Fruit fly (Drosophila melanogaster) whole organism, embryonic: ENCODE data around the gene CG10019.
A peak's percentile ranks its signal among the peaks of the same experiment; 100 is the strongest.

ENCODE experiments used
- Adf1 ChIP-seq: fragments of 200-800 bp; sonication (Bioruptor generic); IDR thresholded peaks from 2 replicates; pipeline ENCODE4 v1.3.6; 2022; ENCODE audit warnings: missing biosample characterization, missing genetic modification characterization
- CG1024 ChIP-seq: fragments of 200-800 bp; sonication (Bioruptor generic); IDR thresholded peaks from 2 replicates; pipeline ENCODE4 v1.3.6; 2022; ENCODE audit warnings: missing biosample characterization, missing genetic modification characterization
- CG11695 ChIP-seq: fragments of 200-800 bp; sonication (Bioruptor generic); IDR thresholded peaks from 3 replicates; pipeline ENCODE4 v1.3.6; 2022; ENCODE audit warnings: missing biosample characterization, missing genetic modification characterization
- CG1233 ChIP-seq: fragments of 200-800 bp; sonication (Bioruptor generic); optimal IDR thresholded peaks from 4 replicates; lab custom pipeline; 2018; ENCODE audit warnings: missing biosample characterization, mild to moderate bottlenecking, missing genetic modification characterization
- CG12391 ChIP-seq: fragments of 200-800 bp; sonication (Bioruptor generic); optimal IDR thresholded peaks from 3 replicates; lab custom pipeline; 2018; ENCODE audit warnings: missing biosample characterization, mild to moderate bottlenecking, missing genetic modification characterization, moderate library complexity
- CG12942 ChIP-seq: fragments of 200-800 bp; sonication (Bioruptor generic); optimal IDR thresholded peaks from 3 replicates; lab custom pipeline; 2016; ENCODE audit warnings: missing biosample characterization, missing genetic modification characterization
- CG14667 ChIP-seq: fragments of 200-800 bp; sonication (Bioruptor generic); IDR thresholded peaks from 2 replicates; pipeline ENCODE4 v1.3.6; 2022; ENCODE audit warnings: missing biosample characterization, missing genetic modification characterization
- CG15514 ChIP-seq: fragments of 200-800 bp; sonication (Bioruptor generic); optimal IDR thresholded peaks from 3 replicates; lab custom pipeline; 2017; ENCODE audit warnings: missing biosample characterization, missing genetic modification characterization, mild to moderate bottlenecking, moderate library complexity, missing genetic modification reagents
- CG15696 ChIP-seq: fragments of 200-800 bp; sonication (Bioruptor generic); optimal IDR thresholded peaks from 2 replicates; lab custom pipeline; 2019; ENCODE audit warnings: missing biosample characterization, mild to moderate bottlenecking, missing genetic modification characterization, moderate library complexity
- CG2129 ChIP-seq: fragments of 200-800 bp; sonication (Bioruptor generic); IDR thresholded peaks from 2 replicates; pipeline ENCODE4 v1.3.6; 2022; ENCODE audit warnings: missing biosample characterization, missing genetic modification characterization; ENCODE audit not compliant: partially characterized antibody
- CG2712 ChIP-seq: fragments of 200-800 bp; optimal IDR thresholded peaks from 3 replicates; lab custom pipeline; 2019; ENCODE audit warnings: missing biosample characterization, mild to moderate bottlenecking, missing genetic modification characterization, moderate library complexity
- CG3163 ChIP-seq: fragments of 200-800 bp; sonication (Bioruptor generic); optimal IDR thresholded peaks from 3 replicates; lab custom pipeline; 2016; ENCODE audit warnings: missing biosample characterization, missing genetic modification characterization
- CG34422 ChIP-seq: fragments of 200-800 bp; sonication (Bioruptor generic); IDR thresholded peaks from 3 replicates; pipeline ENCODE4 v1.3.6; 2022; ENCODE audit warnings: missing biosample characterization, missing genetic modification characterization
- CG3838 ChIP-seq: fragments of 200-800 bp; sonication (Bioruptor generic); optimal IDR thresholded peaks from 3 replicates; lab custom pipeline; 2016; ENCODE audit warnings: missing biosample characterization, missing genetic modification characterization
- CG3847 ChIP-seq: fragments of 200-800 bp; sonication (Bioruptor generic); IDR thresholded peaks from 2 replicates; pipeline ENCODE4 v1.3.6; 2022; ENCODE audit warnings: missing biosample characterization, missing genetic modification characterization
- CG3995 ChIP-seq: fragments of 200-800 bp; sonication (Bioruptor generic); optimal IDR thresholded peaks from 3 replicates; lab custom pipeline; 2016; ENCODE audit warnings: missing biosample characterization, missing genetic modification characterization
- CG4404 ChIP-seq: fragments of 200-800 bp; sonication (Bioruptor generic); IDR thresholded peaks from 2 replicates; pipeline ENCODE4 v1.3.6; 2022; ENCODE audit warnings: missing biosample characterization, missing genetic modification characterization
- CG7745 ChIP-seq: fragments of 200-800 bp; sonication (Bioruptor generic); optimal IDR thresholded peaks from 2 replicates; lab custom pipeline; 2018; ENCODE audit warnings: missing biosample characterization, mild to moderate bottlenecking, missing genetic modification characterization, moderate library complexity
- CG9437 ChIP-seq: fragments of 200-800 bp; sonication (Bioruptor generic); optimal IDR thresholded peaks from 2 replicates; lab custom pipeline; 2018; ENCODE audit warnings: missing biosample characterization, mild to moderate bottlenecking, missing genetic modification characterization
- CoRest ChIP-seq: fragments of 200-800 bp; sonication (Bioruptor generic); optimal IDR thresholded peaks from 3 replicates; lab custom pipeline; 2018; ENCODE audit warnings: missing biosample characterization, mild to moderate bottlenecking, missing genetic modification characterization, moderate library complexity
- Dbx ChIP-seq: fragments of 200-800 bp; sonication (Bioruptor generic); IDR thresholded peaks from 3 replicates; pipeline ENCODE4 v1.3.6; 2022; ENCODE audit warnings: missing biosample characterization, missing genetic modification characterization
- Deaf1 ChIP-seq: fragments of 200-800 bp; optimal IDR thresholded peaks from 3 replicates; lab custom pipeline; 2019; ENCODE audit warnings: missing biosample characterization, mild to moderate bottlenecking, missing genetic modification characterization, moderate library complexity
- Dek ChIP-seq: fragments of 200-800 bp; sonication (Bioruptor generic); optimal IDR thresholded peaks from 3 replicates; lab custom pipeline; 2019; ENCODE audit warnings: missing biosample characterization, mild to moderate bottlenecking, missing genetic modification characterization, moderate library complexity
- Dfd ChIP-seq, 2 experiments: fragments of >200 bp; optimal IDR thresholded peaks; 2 replicates each; lab custom pipeline; 2017; ENCODE audit warnings: missing biosample characterization in 2 of 2, missing genetic modification characterization in 2 of 2
- Dref ChIP-seq: fragments of 200-800 bp; sonication (Bioruptor generic); IDR thresholded peaks from 2 replicates; pipeline ENCODE4 v1.3.6; 2022; ENCODE audit warnings: missing biosample characterization, missing genetic modification characterization
- ERR ChIP-seq: fragments of 200-800 bp; sonication (Bioruptor generic); optimal IDR thresholded peaks from 2 replicates; lab custom pipeline; 2016; ENCODE audit warnings: missing biosample characterization, missing genetic modification characterization
- Ets97D ChIP-seq: fragments of 200-800 bp; sonication (Bioruptor generic); optimal IDR thresholded peaks from 3 replicates; lab custom pipeline; 2016; ENCODE audit warnings: missing biosample characterization, missing genetic modification characterization
- HLH54F ChIP-seq: fragments of 200-800 bp; sonication (Bioruptor generic); optimal IDR thresholded peaks from 3 replicates; lab custom pipeline; 2016; ENCODE audit warnings: missing biosample characterization, missing genetic modification characterization
- Jarid2 ChIP-seq: fragments of 200-800 bp; sonication (Bioruptor generic); optimal IDR thresholded peaks from 3 replicates; lab custom pipeline; 2017; ENCODE audit warnings: mild to moderate bottlenecking, missing biosample characterization, missing genetic modification reagents, missing genetic modification characterization
- Mad ChIP-seq: fragments of 200-800 bp; sonication (Bioruptor generic); optimal IDR thresholded peaks from 2 replicates; lab custom pipeline; 2016; ENCODE audit warnings: missing biosample characterization, missing genetic modification characterization
- NK7.1 ChIP-seq: fragments of 200-800 bp; sonication (Bioruptor generic); optimal IDR thresholded peaks from 3 replicates; lab custom pipeline; 2016; ENCODE audit warnings: missing biosample characterization, missing genetic modification characterization
- PHDP ChIP-seq: fragments of 200-800 bp; sonication (Bioruptor generic); optimal IDR thresholded peaks from 3 replicates; lab custom pipeline; 2018; ENCODE audit warnings: missing biosample characterization, mild to moderate bottlenecking, missing genetic modification characterization, moderate library complexity
- Poxn ChIP-seq: fragments of 200-800 bp; sonication (Bioruptor generic); IDR thresholded peaks from 2 replicates; pipeline ENCODE4 v1.3.6; 2022; ENCODE audit warnings: missing biosample characterization, missing genetic modification characterization
- Rx ChIP-seq: fragments of 200-800 bp; sonication (Bioruptor generic); IDR thresholded peaks from 2 replicates; pipeline ENCODE4 v1.3.6; 2022; ENCODE audit warnings: missing biosample characterization, missing genetic modification characterization
- Scr ChIP-seq: fragments of 200-800 bp; sonication (Bioruptor generic); IDR thresholded peaks from 2 replicates; pipeline ENCODE4 v1.3.6; 2022; ENCODE audit warnings: missing biosample characterization, missing genetic modification characterization; ENCODE audit not compliant: partially characterized antibody
- Sox102F ChIP-seq: fragments of 200-800 bp; sonication (Bioruptor generic); optimal IDR thresholded peaks from 2 replicates; lab custom pipeline; 2018; ENCODE audit warnings: missing biosample characterization, mild to moderate bottlenecking, missing genetic modification characterization, moderate library complexity
- Stat92E ChIP-seq, 3 experiments: fragments of >200 bp in 2 of 3; fragments of 200-800 bp in 1 of 3; sonication (Bioruptor generic) in 1 of 3; optimal IDR thresholded peaks; 2 replicates each; lab custom pipeline; 2017 to 2019; ENCODE audit warnings: missing biosample characterization in 3 of 3, missing genetic modification characterization in 3 of 3, mild to moderate bottlenecking in 1 of 3, moderate library complexity in 1 of 3
- Taf1 ChIP-seq: fragments of 200-800 bp; sonication (Bioruptor generic); IDR thresholded peaks from 2 replicates; pipeline ENCODE4 v1.3.6; 2022; ENCODE audit warnings: missing biosample characterization, missing genetic modification characterization
- Usf ChIP-seq: fragments of 200-800 bp; sonication (Bioruptor generic); optimal IDR thresholded peaks from 2 replicates; lab custom pipeline; 2017; ENCODE audit warnings: missing genotype, missing biosample characterization, missing genetic modification characterization
- bbx ChIP-seq: fragments of 200-800 bp; sonication (Bioruptor generic); IDR thresholded peaks from 2 replicates; pipeline ENCODE4 v1.3.6; 2022; ENCODE audit warnings: missing biosample characterization, missing genetic modification characterization; ENCODE audit not compliant: partially characterized antibody
- bcd ChIP-seq: fragments of 200-800 bp; sonication (Bioruptor generic); optimal IDR thresholded peaks from 2 replicates; lab custom pipeline; 2017; ENCODE audit warnings: missing biosample characterization, mild to moderate bottlenecking, missing genetic modification characterization
- br ChIP-seq: fragments of >200 bp; optimal IDR thresholded peaks from 2 replicates; lab custom pipeline; 2017
- btn ChIP-seq: fragments of 200-800 bp; sonication (Bioruptor generic); optimal IDR thresholded peaks from 2 replicates; lab custom pipeline; 2016; ENCODE audit warnings: missing biosample characterization, missing genetic modification characterization
- jigr1 ChIP-seq: fragments of 200-800 bp; sonication (Bioruptor generic); IDR thresholded peaks from 3 replicates; pipeline ENCODE4 v1.3.6; 2022; ENCODE audit warnings: missing biosample characterization, missing genetic modification characterization
- pan ChIP-seq, 4 experiments: fragments of >200 bp in 3 of 4; fragments of 200-800 bp in 1 of 4; sonication (Bioruptor generic) in 1 of 4; optimal IDR thresholded peaks in 3 of 4; IDR thresholded peaks in 1 of 4; 2 replicates each; pipeline versions ENCODE4 v1.3.6 to Lab custom; 2017 to 2022; ENCODE audit warnings: missing biosample characterization in 2 of 4, missing genetic modification characterization in 2 of 4, mixed read lengths in 1 of 4
- pb ChIP-seq: fragments of 200-800 bp; sonication (Bioruptor generic); optimal IDR thresholded peaks from 3 replicates; lab custom pipeline; 2016; ENCODE audit warnings: missing biosample characterization, missing genetic modification characterization
- seq ChIP-seq: fragments of 200-800 bp; sonication (Bioruptor generic); IDR thresholded peaks from 2 replicates; pipeline ENCODE4 v1.3.6; 2022; ENCODE audit warnings: missing biosample characterization, missing genetic modification characterization
- sob ChIP-seq: fragments of 200-800 bp; sonication (Bioruptor generic); IDR thresholded peaks from 2 replicates; pipeline ENCODE4 v1.3.6; 2022; ENCODE audit warnings: missing biosample characterization, missing genetic modification characterization
- stc ChIP-seq: fragments of 200-800 bp; sonication (Bioruptor generic); IDR thresholded peaks from 2 replicates; pipeline ENCODE4 v1.3.6; 2022; ENCODE audit warnings: missing biosample characterization, missing genetic modification characterization
- sug ChIP-seq: fragments of 200-800 bp; optimal IDR thresholded peaks from 2 replicates; lab custom pipeline; 2019; ENCODE audit warnings: missing biosample characterization, mild to moderate bottlenecking, missing genetic modification characterization, moderate library complexity
- zen ChIP-seq: fragments of 200-800 bp; sonication (Bioruptor generic); optimal IDR thresholded peaks from 3 replicates; lab custom pipeline; 2018; ENCODE audit warnings: missing biosample characterization, mild to moderate bottlenecking, missing genetic modification characterization, moderate library complexity

The CG10019 gene

DNA sequence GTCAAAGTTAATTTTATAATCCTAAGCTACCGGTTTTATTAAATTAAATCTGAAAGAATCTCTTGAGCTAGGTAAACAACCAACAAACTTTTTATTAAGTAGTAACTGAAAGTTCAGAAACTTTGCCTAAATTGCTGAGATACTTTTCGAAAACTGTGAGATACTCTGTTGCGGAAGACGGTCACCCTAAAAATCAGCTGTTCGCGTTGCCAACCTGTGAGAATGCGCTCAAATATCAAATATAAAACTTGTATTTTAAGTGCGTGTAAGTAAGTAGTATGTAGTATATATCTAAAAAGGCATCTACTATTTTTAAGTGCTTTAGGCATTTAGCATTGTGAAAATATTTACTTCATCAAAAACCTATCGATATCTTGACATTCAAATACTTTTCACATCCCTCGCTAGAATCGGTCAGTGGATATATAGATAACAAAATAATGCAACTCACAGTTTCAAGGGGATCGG is 17.3 kb upstream of the CG10019 start, which contains the start of the genes CG31955 and CG2818 (continued):
- TF ChIP-seq CG3163 (no peak), br (lab: Kevin White, UChicago) (no peak), Deaf1 (tag; lab: Kevin White, UChicago) (no peak), CG11695 (GFP tag; lab: Robert Waterston, UW) (no peak), CG3995 (GFP tag; lab: Kevin White, UChicago) (peak; percentile 58), seq (GFP tag; lab: Robert Waterston, UW) (no peak), Stat92E (GFP tag; optimal IDR thresholded peaks at IDR 0.05; lab: Kevin White, UChicago) (no peak), Dref (peak; percentile 60), Taf1 (GFP tag; lab: Robert Waterston, UW) (no peak), Rx (GFP tag; lab: Robert Waterston, UW) (no peak), Dbx (GFP tag; lab: Robert Waterston, UW) (no peak), bcd (GFP tag; lab: Kevin White, UChicago) (no peak), CG7745 (tag; lab: Kevin White, UChicago) (no peak), CG1233 (GFP tag; lab: Kevin White, UChicago) (no peak), CG15696 (no peak), sob (GFP tag; lab: Robert Waterston, UW) (no peak), HLH54F (GFP tag; lab: Kevin White, UChicago) (peak; percentile 35), sug (tag; lab: Kevin White, UChicago) (peak; percentile 45), Scr (GFP tag; lab: Robert Waterston, UW) (peak; percentile 83), CG15514 (peak; percentile 41), ERR (peak; percentile 9), Ets97D (GFP tag; lab: Kevin White, UChicago) (peak; percentile 50), CG2712 (tag; lab: Kevin White, UChicago) (no peak), stc (GFP tag; lab: Robert Waterston, UW) (no peak), CG4404 (no peak), CoRest (tag; lab: Kevin White, UChicago) (peak; percentile 47), CG1024 (GFP tag; lab: Robert Waterston, UW) (no peak), pan (optimal IDR thresholded peaks at IDR 0.05; lab: Kevin White, UChicago) (no peak), pan (GFP tag; optimal IDR thresholded peaks at IDR 0.05 in 1 of 2, IDR thresholded peaks at IDR 0.05 in 1 of 2) (no peak), zen (tag; lab: Kevin White, UChicago) (no peak), btn (GFP tag; lab: Kevin White, UChicago) (no peak), CG12391 (tag; lab: Kevin White, UChicago) (peak; percentile 18), CG3838 (GFP tag; lab: Kevin White, UChicago) (no peak), CG34422 (no peak), Poxn (GFP tag; lab: Robert Waterston, UW) (no peak), bbx (peak; percentile 38; the same call in 1 of the 2 replicates), CG12942 (GFP tag; lab: Kevin White, UChicago) (no peak), Sox102F (no peak), Usf (GFP tag; lab: Kevin White, UChicago) (no peak), pb (GFP tag; lab: Kevin White, UChicago) (no peak), Mad (no peak), jigr1 (GFP tag; lab: Robert Waterston, UW) (no peak), Dek (no peak), CG9437 (no peak), NK7.1 (GFP tag; lab: Kevin White, UChicago) (no peak), CG3847 (peak; percentile 51), PHDP (tag; lab: Kevin White, UChicago) (peak; percentile 3), CG14667 (GFP tag; lab: Robert Waterston, UW) (no peak), Jarid2 (GFP tag; lab: Kevin White, UChicago) (no peak), Dfd (GFP tag; optimal IDR thresholded peaks at IDR 0.05; lab: Kevin White, UChicago) (no peak), CG2129 (GFP tag; lab: Robert Waterston, UW) (peak; percentile 63; the same call in 1 of the 2 replicates), Adf1 (0 out of 2 replicates have a peak, but pooled peaks have one; percentile 5)
